Worm (Caenorhabditis elegans) whole organism, L3 larva: ENCODE measurements around the gene EGAP5.1.

Source experiments
- ama-1 ChIP-seq: fragments of 150-350 bp; optimal IDR thresholded peaks from 2 replicates; lab custom pipeline; 2018
- daf-12 ChIP-seq: fragments of 150-350 bp; optimal IDR thresholded peaks from 2 replicates; lab custom pipeline; 2014; ENCODE audit warnings: missing biosample characterization, missing genetic modification reagents, missing genetic modification characterization
- egl-27 ChIP-seq: sonication (generic microtip); optimal IDR thresholded peaks from 4 replicates; lab custom pipeline; 2017; ENCODE audit warnings: missing biosample characterization, missing genetic modification reagents, missing genetic modification characterization
- elt-2 ChIP-seq: sonication (generic microtip); optimal IDR thresholded peaks from 2 replicates; lab custom pipeline; 2016; ENCODE audit warnings: missing genetic modification reagents, mild to moderate bottlenecking, missing genetic modification characterization, missing compliant biosample characterization
- fkh-10 ChIP-seq: sonication (generic microtip); optimal IDR thresholded peaks from 2 replicates; lab custom pipeline; 2017; ENCODE audit warnings: missing biosample characterization, missing genetic modification reagents, missing genetic modification characterization
- fkh-2 ChIP-seq: fragments of 150-350 bp; optimal IDR thresholded peaks from 2 replicates; lab custom pipeline; 2014; ENCODE audit warnings: missing biosample characterization, missing genetic modification reagents, missing genetic modification characterization
- fos-1 ChIP-seq: fragments of 150-350 bp; optimal IDR thresholded peaks from 2 replicates; lab custom pipeline; 2014; ENCODE audit warnings: missing biosample characterization, missing genetic modification characterization
- lin-15B ChIP-seq: fragments of 150-350 bp; optimal IDR thresholded peaks from 2 replicates; lab custom pipeline; 2014; ENCODE audit warnings: missing biosample characterization, missing genetic modification characterization
- lin-39 ChIP-seq: fragments of 150-350 bp; optimal IDR thresholded peaks from 2 replicates; lab custom pipeline; 2018; ENCODE audit warnings: missing biosample characterization, missing genetic modification reagents, missing genetic modification characterization
- lsy-12 ChIP-seq: sonication (generic microtip); optimal IDR thresholded peaks from 2 replicates; lab custom pipeline; 2016; ENCODE audit warnings: mild to moderate bottlenecking, missing genetic modification characterization, missing compliant biosample characterization
- mdl-1 ChIP-seq: fragments of 150-350 bp; optimal IDR thresholded peaks from 2 replicates; lab custom pipeline; 2014; ENCODE audit warnings: missing biosample characterization, missing genetic modification characterization
- mml-1 ChIP-seq: fragments of 150-350 bp; sonication (generic microtip); optimal IDR thresholded peaks from 3 replicates; lab custom pipeline; 2014; ENCODE audit warnings: missing biosample characterization, missing genetic modification characterization
- nfya-1 ChIP-seq: sonication (generic microtip); optimal IDR thresholded peaks from 2 replicates; lab custom pipeline; 2017; ENCODE audit warnings: missing genetic modification characterization, mild to moderate bottlenecking, missing compliant biosample characterization, antibody characterized with exemption, moderate library complexity; ENCODE audit not compliant: insufficient read depth
- nhr-11 ChIP-seq: fragments of 150-350 bp; optimal IDR thresholded peaks from 2 replicates; lab custom pipeline; 2014; ENCODE audit warnings: missing biosample characterization, missing genetic modification characterization
- nhr-23 ChIP-seq: fragments of 150-350 bp; optimal IDR thresholded peaks from 2 replicates; lab custom pipeline; 2014; ENCODE audit warnings: missing biosample characterization, missing genetic modification reagents, missing genetic modification characterization
- nhr-25 ChIP-seq: sonication (generic microtip); optimal IDR thresholded peaks from 2 replicates; lab custom pipeline; 2017; ENCODE audit warnings: missing biosample characterization, missing genetic modification characterization
- pha-4 ChIP-seq: fragments of 150-350 bp; optimal IDR thresholded peaks from 2 replicates; lab custom pipeline; 2014; ENCODE audit warnings: missing biosample characterization, missing genetic modification reagents, missing genetic modification characterization
- pqm-1 ChIP-seq: fragments of 150-350 bp; optimal IDR thresholded peaks from 2 replicates; lab custom pipeline; 2017; ENCODE audit warnings: missing biosample characterization, missing genetic modification characterization, inconsistent platforms
- snpc-4 ChIP-seq: fragments of 150-350 bp; optimal IDR thresholded peaks from 2 replicates; lab custom pipeline; 2014; ENCODE audit warnings: missing biosample characterization, missing genetic modification characterization
- tbx-2 ChIP-seq: sonication (generic microtip); optimal IDR thresholded peaks from 2 replicates; lab custom pipeline; 2016; ENCODE audit warnings: mild to moderate bottlenecking, missing genetic modification characterization, missing compliant biosample characterization
- unc-39 ChIP-seq: sonication (generic microtip); optimal IDR thresholded peaks from 4 replicates; lab custom pipeline; 2017; ENCODE audit warnings: missing biosample characterization, missing genetic modification characterization

Gene EGAP5.1

ce11 chrX:5208831-5209230 is 46.0 kb downstream of the EGAP5.1 start:
- TF ChIP-seq lsy-12 (tag; lab: Kevin White, UChicago) = no peak
- TF ChIP-seq nhr-25 (tag; lab: Kevin White, UChicago) = peak; percentile 5
- TF ChIP-seq ama-1 = no peak
- TF ChIP-seq nhr-23 (tag; lab: Kevin White, UChicago) = peak; percentile 32

- peak; percentile 17 for TF ChIP-seq pha-4 (tag; lab: Kevin White, UChicago)
- TF ChIP-seq nhr-11 (tag; lab: Kevin White, UChicago) = no peak
- no peak for TF ChIP-seq mdl-1 (tag; lab: Kevin White, UChicago)
- peak; percentile 57 for TF ChIP-seq lin-39
- TF ChIP-seq elt-2 (tag; lab: Kevin White, UChicago) = peak; percentile 32
Measured at ce11 chrX:5209429-5209828, 46.6 kb downstream of the EGAP5.1 start.

DNA sequence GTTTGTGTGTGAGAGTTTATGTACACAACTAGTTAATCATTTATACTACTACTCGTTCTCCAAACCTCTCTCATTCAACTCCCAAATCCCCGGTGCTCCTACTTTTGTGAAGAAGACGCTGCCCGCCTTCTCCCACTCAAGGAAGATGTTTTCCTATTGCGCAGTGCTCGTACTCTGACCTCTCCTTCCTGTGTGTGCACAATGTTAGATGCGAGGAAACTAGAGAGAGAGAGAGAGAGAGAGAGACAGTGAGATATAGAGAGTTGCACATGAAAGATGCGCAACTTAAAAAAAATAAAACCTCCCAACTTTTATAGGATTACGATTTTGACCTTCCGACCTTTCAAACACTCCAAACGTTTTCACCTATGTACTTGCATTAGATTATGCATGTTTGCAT is 47.7 kb downstream of the EGAP5.1 start:
- TF ChIP-seq fkh-10 (GFP tag; lab: Kevin White, UChicago) = peak; percentile 13
- TF ChIP-seq nhr-11 (tag; lab: Kevin White, UChicago) = no peak
- TF ChIP-seq pha-4 (tag; lab: Kevin White, UChicago) = peak; percentile 52
- peak; percentile 72 for TF ChIP-seq lin-39
- peak; percentile 30 for TF ChIP-seq nfya-1 (tag; lab: Kevin White, UChicago)
- no peak for TF ChIP-seq pqm-1 (tag; lab: Kevin White, UChicago)
- TF ChIP-seq, all 47 proteins: peak for 4

DNA sequence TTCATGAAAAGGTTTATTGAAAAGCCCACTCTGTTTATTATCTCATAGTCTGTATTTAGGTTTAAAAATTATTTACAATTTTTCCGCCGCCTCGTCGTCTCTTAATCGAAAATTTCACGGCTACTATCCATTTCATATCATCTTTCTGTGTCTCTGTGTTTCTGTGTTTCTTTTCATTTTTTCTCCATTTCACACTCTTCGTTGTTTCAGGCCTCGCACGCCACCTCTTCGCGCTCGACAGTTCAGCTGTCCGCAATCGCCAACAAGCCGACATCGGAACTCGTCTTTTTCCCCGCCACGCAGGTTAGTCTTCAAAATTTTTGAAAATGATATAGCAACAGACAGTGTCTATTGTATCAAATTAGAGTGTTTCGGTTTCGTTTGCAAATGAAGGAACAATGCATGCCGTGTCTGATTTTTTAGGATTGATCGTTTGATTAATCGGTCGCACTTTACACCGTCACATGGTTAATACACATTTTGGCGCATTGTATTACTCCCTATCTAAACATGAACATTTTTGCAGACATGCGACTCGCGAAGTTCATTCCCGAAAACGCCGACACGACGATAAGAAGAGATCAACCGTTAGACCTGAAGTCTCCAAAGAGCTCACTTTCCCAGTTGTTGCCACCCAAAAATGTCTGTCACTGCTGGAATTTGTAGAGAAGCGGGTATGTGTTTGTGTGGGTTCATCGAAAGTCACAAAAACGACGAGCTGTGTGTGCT is 48.2 kb downstream of the EGAP5.1 start:
- TF ChIP-seq elt-2 (tag; lab: Kevin White, UChicago) (peak; percentile 66), snpc-4 (tag; lab: Kevin White, UChicago) (no peak), fkh-2 (tag; lab: Kevin White, UChicago) (no peak)

DNA sequence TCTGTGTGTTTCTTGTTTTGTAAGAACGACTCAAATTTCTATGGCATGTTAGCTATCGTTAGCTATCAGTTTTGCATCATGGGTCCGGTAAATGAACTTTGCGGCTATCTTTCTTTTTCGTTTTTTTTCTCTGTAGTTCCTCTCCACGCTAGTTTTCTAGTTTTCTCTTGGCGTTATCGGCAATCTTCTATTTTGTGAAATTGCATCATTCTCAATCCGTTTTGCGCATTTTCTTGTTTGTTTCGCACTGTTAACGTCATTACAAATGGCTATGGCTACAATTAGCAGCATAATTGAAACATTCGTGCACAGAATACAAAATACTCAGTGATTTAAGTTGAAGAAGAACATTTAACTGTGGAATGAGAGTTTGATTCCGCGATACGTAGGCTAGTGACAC is 50.2 kb downstream of the EGAP5.1 start:
- TF ChIP-seq lin-15B (no peak), lsy-12 (tag; lab: Kevin White, UChicago) (no peak), unc-39 (no peak), lin-39 (no peak), mml-1 (tag; lab: Kevin White, UChicago) (no peak), egl-27 (no peak), mdl-1 (tag; lab: Kevin White, UChicago) (no peak), daf-12 (no peak), pqm-1 (tag; lab: Kevin White, UChicago) (no peak), snpc-4 (tag; lab: Kevin White, UChicago) (no peak), tbx-2 (tag; lab: Kevin White, UChicago) (no peak), fos-1 (no peak)
- TF ChIP-seq, all 47 proteins: peak for 0
